Worm (Caenorhabditis elegans): Measurements from ENCODE around the gene C49C3.6.

Gene C49C3.6

ce11 chrIV:17292350-17292749 lies 39.0 kb upstream of the C49C3.6 start:
- TF ChIP-seq elt-2 (tag; optimal IDR thresholded peaks at IDR 0.05): peak; percentile 59
- peak; percentile 72 for TF ChIP-seq pqm-1 (tag; optimal IDR thresholded peaks at IDR 0.05)
- TF ChIP-seq nhr-25 (tag; optimal IDR thresholded peaks at IDR 0.05): no peak

ce11 chrIV:17293068-17293467 lies 38.3 kb upstream of the C49C3.6 start:
- no peak for TF ChIP-seq nhr-43 (tag; optimal IDR thresholded peaks at IDR 0.05; ENCODE audit: poor library complexity, severe bottlenecking)
- peak; percentile 55 for TF ChIP-seq pqm-1 (tag; optimal IDR thresholded peaks at IDR 0.05)
- TF ChIP-seq elt-2 (tag; optimal IDR thresholded peaks at IDR 0.05): peak; percentile 59

ce11 chrIV:17293679-17294078 lies 37.6 kb upstream of the C49C3.6 start:
- peak; percentile 40 for TF ChIP-seq hmg-11 (tag; optimal IDR thresholded peaks at IDR 0.05)
- no peak for TF ChIP-seq nhr-67 (tag; optimal IDR thresholded peaks at IDR 0.05)
- TF ChIP-seq zag-1 (tag; optimal IDR thresholded peaks at IDR 0.05): no peak
- TF ChIP-seq ztf-4 (tag; optimal IDR thresholded peaks at IDR 0.05): no peak
- TF ChIP-seq lsy-12 (tag; optimal IDR thresholded peaks at IDR 0.05): no peak
- no peak for TF ChIP-seq sea-2 (GFP tag; optimal IDR thresholded peaks at IDR 0.05)
- peak; percentile 32 for TF ChIP-seq lin-15B (tag; optimal IDR thresholded peaks at IDR 0.05)
- peak; percentile 72 for TF ChIP-seq lin-39 (tag; optimal IDR thresholded peaks at IDR 0.05)
- TF ChIP-seq snpc-4 (tag; optimal IDR thresholded peaks at IDR 0.05): no peak
- peak; percentile 71 for TF ChIP-seq egl-5 (tag; optimal IDR thresholded peaks at IDR 0.05)
- no peak for TF ChIP-seq ceh-28 (tag; optimal IDR thresholded peaks at IDR 0.05)

ce11 chrIV:17294489-17294888 lies 36.8 kb upstream of the C49C3.6 start, which contains the start of gene T28F3.5:
T28F3.5 (plus strand) TSS chrIV:17294789.
- TF ChIP-seq ztf-4 (tag; optimal IDR thresholded peaks at IDR 0.05) (no peak), nhr-237 (tag; optimal IDR thresholded peaks at IDR 0.05) (no peak), mdl-1 (tag; optimal IDR thresholded peaks at IDR 0.05) (no peak)

ce11 chrIV:17301933-17302332 lies 29.4 kb upstream of the C49C3.6 start, which contains the start of gene ifta-2:
ifta-2 (minus strand) TSS chrIV:17302033.
- TF ChIP-seq ceh-16 (tag; optimal IDR thresholded peaks at IDR 0.05): no peak
- no peak for TF ChIP-seq fkh-2 (tag; optimal IDR thresholded peaks at IDR 0.05)
- no peak for TF ChIP-seq fkh-10 (GFP tag; optimal IDR thresholded peaks at IDR 0.05)
- TF ChIP-seq nhr-43 (tag; optimal IDR thresholded peaks at IDR 0.05; ENCODE audit: poor library complexity, severe bottlenecking): no peak
- TF ChIP-seq unc-62 (GFP tag; optimal IDR thresholded peaks at IDR 0.05): no peak
- TF ChIP-seq unc-39 (tag; optimal IDR thresholded peaks at IDR 0.05): no peak
- no peak for TF ChIP-seq egl-27 (tag; optimal IDR thresholded peaks at IDR 0.05)
- no peak for TF ChIP-seq nhr-28 (tag; optimal IDR thresholded peaks at IDR 0.05)

ce11 chrIV:17307223-17307622 lies 24.1 kb upstream of the C49C3.6 start, which contains the start of gene T28F3.8:
T28F3.8 (minus strand) TSS chrIV:17307323.
- peak; percentile 26 for TF ChIP-seq elt-2 (tag; optimal IDR thresholded peaks at IDR 0.05)

ce11 chrIV:17308211-17308610 lies 23.1 kb upstream of the C49C3.6 start, which contains the start of gene T28F3.9:
T28F3.9 (plus strand) TSS chrIV:17308511.
- TF ChIP-seq snpc-4 (tag; optimal IDR thresholded peaks at IDR 0.05) (no peak), fkh-2 (tag; optimal IDR thresholded peaks at IDR 0.05) (no peak), mml-1 (tag; optimal IDR thresholded peaks at IDR 0.05) (no peak), nhr-43 (tag; optimal IDR thresholded peaks at IDR 0.05; ENCODE audit: poor library complexity, severe bottlenecking) (no peak), nhr-67 (tag; optimal IDR thresholded peaks at IDR 0.05) (no peak), ceh-16 (tag; optimal IDR thresholded peaks at IDR 0.05) (no peak), ama-1 (optimal IDR thresholded peaks at IDR 0.05) (no peak), nhr-11 (tag; optimal IDR thresholded peaks at IDR 0.05) (no peak), fkh-10 (GFP tag; optimal IDR thresholded peaks at IDR 0.05) (no peak), sea-2 (GFP tag; optimal IDR thresholded peaks at IDR 0.05) (no peak), unc-62 (GFP tag; optimal IDR thresholded peaks at IDR 0.05) (no peak), mdl-1 (tag; optimal IDR thresholded peaks at IDR 0.05) (no peak), elt-3 (tag; optimal IDR thresholded peaks at IDR 0.05) (no peak)

ce11 chrIV:17311842-17312241 lies 19.5 kb upstream of the C49C3.6 start, which contains the start of gene snf-9:
snf-9 (plus strand) TSS chrIV:17312142.
- TF ChIP-seq mml-1 (tag; optimal IDR thresholded peaks at IDR 0.05): no peak
- TF ChIP-seq hmg-11 (tag; optimal IDR thresholded peaks at IDR 0.05): no peak
- no peak for TF ChIP-seq fos-1 (tag; optimal IDR thresholded peaks at IDR 0.05)
- TF ChIP-seq unc-39 (tag; optimal IDR thresholded peaks at IDR 0.05): no peak
- no peak for TF ChIP-seq nhr-237 (tag; optimal IDR thresholded peaks at IDR 0.05)
- no peak for TF ChIP-seq pha-4 (tag; optimal IDR thresholded peaks at IDR 0.05)
- TF ChIP-seq egl-27 (tag; optimal IDR thresholded peaks at IDR 0.05): no peak
